Worm (Caenorhabditis elegans) whole organism, L3 larva: ENCODE data around the gene C08E3.15.

Experiments
- aly-2 ChIP-seq: fragments of 150-350 bp; optimal IDR thresholded peaks from 2 replicates; lab custom pipeline; 2014; ENCODE audit warnings: missing biosample characterization, missing genetic modification characterization
- ama-1 ChIP-seq: fragments of 150-350 bp; optimal IDR thresholded peaks from 2 replicates; lab custom pipeline; 2018
- ceh-28 ChIP-seq: fragments of 150-350 bp; optimal IDR thresholded peaks from 2 replicates; lab custom pipeline; 2014; ENCODE audit warnings: missing biosample characterization, missing genetic modification reagents, missing genetic modification characterization
- ceh-9 ChIP-seq: sonication (generic microtip); optimal IDR thresholded peaks from 2 replicates; lab custom pipeline; 2018; ENCODE audit warnings: missing biosample characterization, missing genetic modification characterization
- daf-12 ChIP-seq: fragments of 150-350 bp; optimal IDR thresholded peaks from 2 replicates; lab custom pipeline; 2014; ENCODE audit warnings: missing biosample characterization, missing genetic modification reagents, missing genetic modification characterization
- elt-1 ChIP-seq: fragments of 150-350 bp; optimal IDR thresholded peaks from 2 replicates; lab custom pipeline; 2014; ENCODE audit warnings: missing biosample characterization, missing genetic modification characterization
- elt-2 ChIP-seq: sonication (generic microtip); optimal IDR thresholded peaks from 2 replicates; lab custom pipeline; 2016; ENCODE audit warnings: missing genetic modification reagents, mild to moderate bottlenecking, missing genetic modification characterization, missing compliant biosample characterization
- eor-1 ChIP-seq, 2 experiments: fragments of 150-350 bp; optimal IDR thresholded peaks; 2 replicates each; lab custom pipeline; 2014 to 2018; ENCODE audit warnings: missing biosample characterization in 2 of 2, missing genetic modification characterization in 2 of 2
- fkh-10 ChIP-seq: sonication (generic microtip); optimal IDR thresholded peaks from 2 replicates; lab custom pipeline; 2017; ENCODE audit warnings: missing biosample characterization, missing genetic modification reagents, missing genetic modification characterization
- fkh-2 ChIP-seq: fragments of 150-350 bp; optimal IDR thresholded peaks from 2 replicates; lab custom pipeline; 2014; ENCODE audit warnings: missing biosample characterization, missing genetic modification reagents, missing genetic modification characterization
- lin-15B ChIP-seq: fragments of 150-350 bp; optimal IDR thresholded peaks from 2 replicates; lab custom pipeline; 2014; ENCODE audit warnings: missing biosample characterization, missing genetic modification characterization
- lin-39 ChIP-seq: fragments of 150-350 bp; optimal IDR thresholded peaks from 2 replicates; lab custom pipeline; 2018; ENCODE audit warnings: missing biosample characterization, missing genetic modification reagents, missing genetic modification characterization
- mdl-1 ChIP-seq: fragments of 150-350 bp; optimal IDR thresholded peaks from 2 replicates; lab custom pipeline; 2014; ENCODE audit warnings: missing biosample characterization, missing genetic modification characterization
- nfya-1 ChIP-seq: sonication (generic microtip); optimal IDR thresholded peaks from 2 replicates; lab custom pipeline; 2017; ENCODE audit warnings: missing genetic modification characterization, mild to moderate bottlenecking, missing compliant biosample characterization, antibody characterized with exemption, moderate library complexity; ENCODE audit not compliant: insufficient read depth
- nhr-11 ChIP-seq: fragments of 150-350 bp; optimal IDR thresholded peaks from 2 replicates; lab custom pipeline; 2014; ENCODE audit warnings: missing biosample characterization, missing genetic modification characterization
- nhr-25 ChIP-seq: sonication (generic microtip); optimal IDR thresholded peaks from 2 replicates; lab custom pipeline; 2017; ENCODE audit warnings: missing biosample characterization, missing genetic modification characterization
- nhr-43 ChIP-seq: sonication (generic microtip); optimal IDR thresholded peaks from 2 replicates; lab custom pipeline; 2016; ENCODE audit warnings: mild to moderate bottlenecking, missing genetic modification characterization, missing compliant biosample characterization; ENCODE audit not compliant: poor library complexity, severe bottlenecking
- nhr-76 ChIP-seq: fragments of 150-350 bp; sonication (generic microtip); optimal IDR thresholded peaks from 5 replicates; lab custom pipeline; 2014; ENCODE audit warnings: missing biosample characterization, missing genetic modification characterization
- nhr-77 ChIP-seq: fragments of 150-350 bp; optimal IDR thresholded peaks from 2 replicates; lab custom pipeline; 2014; ENCODE audit warnings: missing biosample characterization, missing genetic modification characterization
- pqm-1 ChIP-seq: fragments of 150-350 bp; optimal IDR thresholded peaks from 2 replicates; lab custom pipeline; 2017; ENCODE audit warnings: missing biosample characterization, missing genetic modification characterization, inconsistent platforms
- skn-1 ChIP-seq: fragments of 150-350 bp; optimal IDR thresholded peaks from 2 replicates; lab custom pipeline; 2014; ENCODE audit warnings: missing biosample characterization, missing genetic modification characterization
- snpc-4 ChIP-seq: fragments of 150-350 bp; optimal IDR thresholded peaks from 2 replicates; lab custom pipeline; 2014; ENCODE audit warnings: missing biosample characterization, missing genetic modification characterization
- tbx-2 ChIP-seq: sonication (generic microtip); optimal IDR thresholded peaks from 2 replicates; lab custom pipeline; 2016; ENCODE audit warnings: mild to moderate bottlenecking, missing genetic modification characterization, missing compliant biosample characterization
- unc-39 ChIP-seq: sonication (generic microtip); optimal IDR thresholded peaks from 4 replicates; lab custom pipeline; 2017; ENCODE audit warnings: missing biosample characterization, missing genetic modification characterization
- unc-62 ChIP-seq: fragments of 150-350 bp; sonication (generic microtip); optimal IDR thresholded peaks from 4 replicates; lab custom pipeline; 2014; ENCODE audit warnings: missing biosample characterization, missing genetic modification reagents, missing genetic modification characterization
- zag-1 ChIP-seq: fragments of 150-350 bp; optimal IDR thresholded peaks from 2 replicates; lab custom pipeline; 2014; ENCODE audit warnings: missing biosample characterization, missing genetic modification characterization
- ztf-4 ChIP-seq: fragments of 150-350 bp; optimal IDR thresholded peaks from 2 replicates; lab custom pipeline; 2014; ENCODE audit warnings: missing biosample characterization, missing genetic modification characterization

C08E3.15 gene

ce11 chrII:1601507-1601906 lies 26.2 kb downstream of the C08E3.15 start, which contains the start of gene bath-47:
TSS of gene bath-47 (plus strand) at chrII:1601811.
- TF ChIP-seq elt-2: peak; percentile 59
- peak; percentile 36 for TF ChIP-seq pqm-1 (tag; lab: Kevin White, UChicago)
- no peak for TF ChIP-seq lin-39 (tag; lab: Kevin White, UChicago)
- TF ChIP-seq, all 47 proteins: peak for 2

ce11 chrII:1600661-1601060 lies 27.0 kb downstream of the C08E3.15 start, which contains the start of gene bath-26:
TSS of gene bath-26 (minus strand) at chrII:1600761.
- no peak for TF ChIP-seq elt-1 (tag; lab: Kevin White, UChicago)

- TF ChIP-seq tbx-2 (tag; lab: Kevin White, UChicago) (no peak), elt-2 (peak; percentile 73), fkh-2 (no peak), lin-15B (tag; lab: Kevin White, UChicago) (no peak), nfya-1 (tag; lab: Kevin White, UChicago) (no peak), pqm-1 (tag; lab: Kevin White, UChicago) (peak; percentile 49), fkh-10 (GFP tag; lab: Kevin White, UChicago) (no peak)
- TF ChIP-seq, all 47 proteins: peak for 2
Measured at ce11 chrII:1597101-1598088, 30.3 kb downstream of the C08E3.15 start, which contains the start of gene bath-46. TSS of gene bath-46 (plus strand) at chrII:1597906.

ce11 chrII:1595137-1595536 lies 32.5 kb downstream of the C08E3.15 start, which contains the start of gene clec-20:
TSS of gene clec-20 (minus strand) at chrII:1595237.
- TF ChIP-seq mdl-1: no peak
- TF ChIP-seq ceh-28 (tag; lab: Kevin White, UChicago): no peak
- TF ChIP-seq skn-1 (tag; lab: Kevin White, UChicago): no peak
- no peak for TF ChIP-seq unc-62 (GFP tag; lab: Kevin White, UChicago)
- TF ChIP-seq daf-12: no peak
- no peak for TF ChIP-seq lin-39 (tag; lab: Kevin White, UChicago)
- TF ChIP-seq ama-1 (lab: Kevin White, UChicago): no peak
- TF ChIP-seq snpc-4: no peak
- TF ChIP-seq unc-39 (tag; lab: Kevin White, UChicago): no peak
- TF ChIP-seq ceh-9 (tag; lab: Kevin White, UChicago): no peak
- no peak for TF ChIP-seq nfya-1 (tag; lab: Kevin White, UChicago)
- no peak for TF ChIP-seq nhr-76 (tag; lab: Kevin White, UChicago)
- no peak for TF ChIP-seq nhr-11 (tag; lab: Kevin White, UChicago)
- TF ChIP-seq, all 47 proteins: peak for 0

- TF ChIP-seq nhr-25 (tag; lab: Kevin White, UChicago) (no peak), eor-1 (tag; optimal IDR thresholded peaks at IDR 0.05; lab: Kevin White, UChicago) (no peak), nhr-43 (tag; lab: Kevin White, UChicago) (no peak), zag-1 (no peak), aly-2 (no peak), nhr-77 (tag; lab: Kevin White, UChicago) (no peak), ztf-4 (tag; lab: Kevin White, UChicago) (no peak), ceh-28 (tag; lab: Kevin White, UChicago) (no peak)
Measured at ce11 chrII:1589845-1590244, 37.8 kb downstream of the C08E3.15 start, which contains the start of gene T07H3.7. TSS of gene T07H3.7 (minus strand) at chrII:1589945.

- no peak for TF ChIP-seq lin-39 (tag; lab: Kevin White, UChicago)
- TF ChIP-seq, all 47 proteins: peak for 0
Measured at ce11 chrII:1586305-1586704, 41.4 kb downstream of the C08E3.15 start, which contains the start of gene T07H3.8. TSS of gene T07H3.8 (plus strand) at chrII:1586605.

- no peak for TF ChIP-seq nhr-77 (tag; lab: Kevin White, UChicago)
- TF ChIP-seq ama-1 (lab: Kevin White, UChicago): no peak
- no peak for TF ChIP-seq unc-39 (tag; lab: Kevin White, UChicago)
- no peak for TF ChIP-seq nhr-11 (tag; lab: Kevin White, UChicago)
Measured at ce11 chrII:1584140-1584539, 43.5 kb downstream of the C08E3.15 start, which contains the start of gene clec-21. TSS of gene clec-21 (minus strand) at chrII:1584240.
